Fruit fly (Drosophila melanogaster) whole organism, pupa: ENCODE results near the gene Mtr3.

ENCODE experiments used
- CG10348 ChIP-seq: fragments of 200-800 bp; sonication (Bioruptor generic); IDR thresholded peaks from 2 replicates; pipeline ENCODE4 v1.3.6; 2022; ENCODE audit warnings: missing biosample characterization, missing genetic modification characterization
- CG12605 ChIP-seq: fragments of 200-800 bp; sonication (Bioruptor generic); IDR thresholded peaks from 2 replicates; pipeline ENCODE4 v1.3.6; 2022; ENCODE audit warnings: missing biosample characterization, missing genetic modification characterization
- CG13204 ChIP-seq: fragments of 200-800 bp; sonication (Bioruptor generic); optimal IDR thresholded peaks from 2 replicates; lab custom pipeline; 2018; ENCODE audit warnings: missing biosample characterization, mild to moderate bottlenecking, missing genetic modification characterization, moderate library complexity
- CG14655 ChIP-seq: fragments of 200-800 bp; sonication (Bioruptor generic); optimal IDR thresholded peaks from 3 replicates; lab custom pipeline; 2017; ENCODE audit warnings: mild to moderate bottlenecking, missing biosample characterization, missing genetic modification reagents, missing genetic modification characterization
- CG15710 ChIP-seq: fragments of 200-800 bp; sonication (Bioruptor generic); optimal IDR thresholded peaks from 2 replicates; lab custom pipeline; 2018; ENCODE audit warnings: missing biosample characterization, mild to moderate bottlenecking, missing genetic modification characterization, moderate library complexity
- CG17806 ChIP-seq: fragments of 200-800 bp; sonication (Bioruptor generic); optimal IDR thresholded peaks from 2 replicates; lab custom pipeline; 2018; ENCODE audit warnings: missing biosample characterization, mild to moderate bottlenecking, missing genetic modification characterization, moderate library complexity
- CG32121 ChIP-seq: fragments of 200-800 bp; sonication (Bioruptor generic); IDR thresholded peaks from 2 replicates; pipeline ENCODE4 v1.3.6; 2022; ENCODE audit warnings: missing biosample characterization, missing genetic modification characterization
- CG34367 ChIP-seq: fragments of 200-800 bp; sonication (Bioruptor generic); optimal IDR thresholded peaks from 2 replicates; lab custom pipeline; 2018; ENCODE audit warnings: missing biosample characterization, mild to moderate bottlenecking, missing genetic modification characterization
- CG4496 ChIP-seq: fragments of 200-800 bp; sonication (Bioruptor generic); IDR thresholded peaks from 3 replicates; pipeline ENCODE4 v1.3.6; 2022; ENCODE audit warnings: missing biosample characterization, missing genetic modification characterization
- CG8159 ChIP-seq: fragments of 200-800 bp; sonication (Bioruptor generic); optimal IDR thresholded peaks from 3 replicates; lab custom pipeline; 2018; ENCODE audit warnings: missing biosample characterization, mild to moderate bottlenecking, missing genetic modification characterization, moderate library complexity
- CG8301 ChIP-seq: fragments of 200-800 bp; sonication (Bioruptor generic); optimal IDR thresholded peaks from 2 replicates; lab custom pipeline; 2018; ENCODE audit warnings: missing biosample characterization, mild to moderate bottlenecking, missing genetic modification characterization
- CG9948 ChIP-seq: fragments of 200-800 bp; sonication (Bioruptor generic); optimal IDR thresholded peaks from 2 replicates; lab custom pipeline; 2018; ENCODE audit warnings: missing biosample characterization, mild to moderate bottlenecking, missing genetic modification characterization, moderate library complexity
- D1 ChIP-seq: fragments of 200-800 bp; sonication (Bioruptor generic); optimal IDR thresholded peaks from 2 replicates; lab custom pipeline; 2018; ENCODE audit warnings: missing biosample characterization, mild to moderate bottlenecking, missing genetic modification characterization, moderate library complexity
- EcR ChIP-seq: fragments of 200-800 bp; sonication (Bioruptor generic); optimal IDR thresholded peaks from 3 replicates; lab custom pipeline; 2019; ENCODE audit warnings: missing biosample characterization, missing genetic modification characterization, mild to moderate bottlenecking, moderate library complexity, missing genetic modification reagents
- Ets98B ChIP-seq: fragments of 200-800 bp; sonication (Bioruptor generic); IDR thresholded peaks from 2 replicates; pipeline ENCODE4 v1.3.6; 2022; ENCODE audit warnings: missing biosample characterization, missing genetic modification characterization
- Pif1A ChIP-seq: fragments of 200-800 bp; sonication (Bioruptor generic); optimal IDR thresholded peaks from 3 replicates; lab custom pipeline; 2016; ENCODE audit warnings: missing biosample characterization, missing genetic modification characterization
- Pif1B ChIP-seq: fragments of 200-800 bp; sonication (Bioruptor generic); optimal IDR thresholded peaks from 3 replicates; lab custom pipeline; 2016; ENCODE audit warnings: missing biosample characterization, missing genetic modification characterization
- Snoo ChIP-seq: fragments of 200-800 bp; sonication (Bioruptor generic); optimal IDR thresholded peaks from 3 replicates; lab custom pipeline; 2017; ENCODE audit warnings: missing biosample characterization, mild to moderate bottlenecking, missing genetic modification characterization, inconsistent platforms
- fd96Ca ChIP-seq: fragments of 200-800 bp; sonication (Bioruptor generic); IDR thresholded peaks from 3 replicates; pipeline ENCODE4 v1.3.6; 2022; ENCODE audit warnings: missing biosample characterization, missing genetic modification characterization
- gl ChIP-seq: fragments of 200-800 bp; sonication (Bioruptor generic); optimal IDR thresholded peaks from 2 replicates; lab custom pipeline; 2018; ENCODE audit warnings: missing biosample characterization, mild to moderate bottlenecking, missing genetic modification characterization
- rn ChIP-seq: fragments of 200-800 bp; sonication (Bioruptor generic); IDR thresholded peaks from 2 replicates; pipeline ENCODE4 v1.3.6; 2022; ENCODE audit warnings: missing biosample characterization, missing genetic modification characterization

Gene Mtr3

dm6 chr3L:19904411-19905135 is 8.9 kb downstream of the Mtr3 start:
- TF ChIP-seq CG15710 (no peak), CG14655 (no peak), CG34367 (tag; lab: Kevin White, UChicago) (no peak), Pif1A (GFP tag; lab: Kevin White, UChicago) (no peak), CG4496 (GFP tag; lab: Robert Waterston, UW) (no peak), Snoo (tag; lab: Kevin White, UChicago) (no peak), D1 (tag; lab: Kevin White, UChicago) (no peak), rn (no peak), CG9948 (tag; lab: Kevin White, UChicago) (no peak), EcR (GFP tag; lab: Kevin White, UChicago) (peak; percentile 36), fd96Ca (GFP tag; lab: Robert Waterston, UW) (no peak), gl (tag; lab: Kevin White, UChicago) (no peak), CG32121 (no peak), CG10348 (no peak), CG13204 (GFP tag; lab: Kevin White, UChicago) (peak; percentile 25), CG17806 (tag; lab: Kevin White, UChicago) (no peak)

DNA sequence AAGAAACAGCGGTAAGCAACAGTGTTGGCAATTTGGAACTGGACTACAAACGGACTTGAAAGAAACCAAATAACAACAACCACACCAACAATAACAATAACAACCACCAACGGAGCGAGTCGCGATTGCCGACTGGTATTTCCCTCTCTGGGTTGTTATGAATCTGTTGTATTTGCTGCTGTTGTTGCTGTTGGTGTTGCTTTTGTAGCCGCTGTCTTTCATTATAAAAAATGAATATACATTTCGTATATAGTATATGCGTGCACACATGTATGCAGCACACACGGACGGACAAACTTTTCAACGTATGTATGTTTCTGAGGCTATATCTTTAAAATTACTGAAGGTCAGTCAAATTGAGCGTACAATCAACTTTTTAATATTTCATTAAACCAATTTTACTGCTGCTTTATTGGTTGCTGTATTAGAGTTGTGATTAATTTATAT is 10.1 kb downstream of the Mtr3 start:
- no peak for TF ChIP-seq CG8159
- TF ChIP-seq EcR (GFP tag; lab: Kevin White, UChicago): peak; percentile 1
- TF ChIP-seq, all 21 proteins: peak for 1

dm6 chr3L:19902560-19903399 is 10.7 kb downstream of the Mtr3 start:
- peak; percentile 97 for TF ChIP-seq CG9948 (tag; lab: Kevin White, UChicago)
- TF ChIP-seq Ets98B: peak; percentile 95
- peak; percentile 97 for TF ChIP-seq Pif1B (GFP tag; lab: Kevin White, UChicago)
- TF ChIP-seq CG4496 (GFP tag; lab: Robert Waterston, UW): peak; percentile 98
- TF ChIP-seq gl (tag; lab: Kevin White, UChicago): peak; percentile 97
- peak; percentile 92 for TF ChIP-seq CG12605
- TF ChIP-seq CG8301: peak; percentile 93
- peak; percentile 98 for TF ChIP-seq CG34367 (tag; lab: Kevin White, UChicago)
- peak; percentile 98 for TF ChIP-seq CG15710
- TF ChIP-seq Snoo (tag; lab: Kevin White, UChicago): peak; percentile 95
- peak; percentile 80 for TF ChIP-seq D1 (tag; lab: Kevin White, UChicago)
- peak; percentile 95 for TF ChIP-seq CG13204 (GFP tag; lab: Kevin White, UChicago)
- TF ChIP-seq CG10348: peak; percentile 90
- TF ChIP-seq CG17806 (tag; lab: Kevin White, UChicago): peak; percentile 99
- peak; percentile 95 for TF ChIP-seq CG14655
- TF ChIP-seq fd96Ca (GFP tag; lab: Robert Waterston, UW): peak; percentile 98
- TF ChIP-seq CG32121: peak; percentile 97
- peak; percentile 95 for TF ChIP-seq rn
- TF ChIP-seq CG8159: peak; percentile 92
- TF ChIP-seq EcR (GFP tag; lab: Kevin White, UChicago): peak; percentile 31
- TF ChIP-seq Pif1A (GFP tag; lab: Kevin White, UChicago): peak; percentile 98
- TF ChIP-seq, all 21 proteins: peak for 21

- no peak for TF ChIP-seq CG9948 (tag; lab: Kevin White, UChicago)
- TF ChIP-seq EcR (GFP tag; lab: Kevin White, UChicago): peak; percentile 39
These were observed 11.8 kb downstream of the Mtr3 start for dm6 chr3L:19901486-19902255.

dm6 chr3L:19900184-19901089 is 13.1 kb downstream of the Mtr3 start:
- TF ChIP-seq CG4496 (GFP tag; lab: Robert Waterston, UW): 0 out of 3 replicates have a peak, but pooled peaks have one; percentile 23
- TF ChIP-seq Snoo (tag; lab: Kevin White, UChicago): no peak
